Fruit fly (Drosophila melanogaster): ENCODE data around the gene CG8112.

dm6 chr3R:8683280-8683679, 29.5 kb upstream of the CG8112 start:
- TF ChIP-seq OdsH (GFP tag; optimal IDR thresholded peaks at IDR 0.05), result no peak
- no peak for TF ChIP-seq dsf (GFP tag; optimal IDR thresholded peaks at IDR 0.05; ENCODE audit: borderline replicate concordance)
- TF ChIP-seq Hnf4 (GFP tag; optimal IDR thresholded peaks at IDR 0.05), result no peak
- no peak for TF ChIP-seq Myc (optimal IDR thresholded peaks at IDR 0.05)
- TF ChIP-seq brk (GFP tag; optimal IDR thresholded peaks at IDR 0.05), result no peak
- TF ChIP-seq fru (GFP tag; optimal IDR thresholded peaks at IDR 0.05), result no peak
- no peak for TF ChIP-seq pan (optimal IDR thresholded peaks at IDR 0.05)
- TF ChIP-seq h (GFP tag; optimal IDR thresholded peaks at IDR 0.05), result no peak
- TF ChIP-seq dl (GFP tag; optimal IDR thresholded peaks at IDR 0.05; ENCODE audit: insufficient read depth in 1 of 2, partially characterized antibody in 2 of 2), result no peak
- no peak for TF ChIP-seq CG32264 (GFP tag; optimal IDR thresholded peaks at IDR 0.05)
- no peak for TF ChIP-seq usp (GFP tag; optimal IDR thresholded peaks at IDR 0.05)
- TF ChIP-seq Hr78 (GFP tag; optimal IDR thresholded peaks at IDR 0.05), result no peak
- no peak for TF ChIP-seq Dfd (GFP tag; optimal IDR thresholded peaks at IDR 0.05)
